Worm (Caenorhabditis elegans) whole organism, midembryonic: ENCODE measurements around the gene meg-1.
A peak's percentile ranks its signal among the peaks of the same experiment; 100 is the strongest.

Experiments
- T22C8.4 ChIP-seq: fragments of 200-800 bp; sonication (Bioruptor generic); IDR thresholded peaks from 2 replicates; pipeline ENCODE4 v1.3.6; 2022; ENCODE audit warnings: missing genetic modification characterization, missing compliant biosample characterization
- cog-1 ChIP-seq: sonication (generic microtip); optimal IDR thresholded peaks from 2 replicates; lab custom pipeline; 2016; ENCODE audit warnings: missing genetic modification characterization, missing compliant biosample characterization
- flt-1 ChIP-seq: fragments of 200-800 bp; sonication (Bioruptor generic); IDR thresholded peaks from 2 replicates; pipeline ENCODE4 v1.3.6; 2022; ENCODE audit warnings: missing genetic modification characterization, missing compliant biosample characterization
- klf-2 ChIP-seq: fragments of 200-800 bp; sonication (Bioruptor generic); conservative IDR thresholded peaks from 2 replicates; pipeline ENCODE4 v1.3.6; 2022; ENCODE audit warnings: missing genetic modification reagents, missing genetic modification characterization, missing compliant biosample characterization
- med-1 ChIP-seq: sonication (generic microtip); optimal IDR thresholded peaks from 2 replicates; lab custom pipeline; 2017; ENCODE audit warnings: missing genetic modification characterization, mild to moderate bottlenecking, missing compliant biosample characterization, antibody characterized with exemption, missing genetic modification reagents; ENCODE audit not compliant: insufficient read depth
- ref-1 ChIP-seq: fragments of 200-800 bp; sonication (Bioruptor generic); conservative IDR thresholded peaks from 2 replicates; pipeline ENCODE4 v1.3.6; 2022; ENCODE audit warnings: missing genetic modification reagents, missing genetic modification characterization, missing compliant biosample characterization
- tab-1 ChIP-seq: fragments of 200-800 bp; sonication (Bioruptor generic); IDR thresholded peaks from 2 replicates; pipeline ENCODE4 v1.3.6; 2022; ENCODE audit warnings: missing genetic modification characterization, missing compliant biosample characterization
- ztf-23 ChIP-seq: fragments of 200-800 bp; sonication (Bioruptor generic); IDR thresholded peaks from 2 replicates; pipeline ENCODE4 v1.3.6; 2022; ENCODE audit warnings: missing genetic modification reagents, missing genetic modification characterization, missing compliant biosample characterization
- ztf-29 ChIP-seq: fragments of 200-800 bp; sonication (Bioruptor generic); IDR thresholded peaks from 2 replicates; pipeline ENCODE4 v1.3.6; 2022; ENCODE audit warnings: missing genetic modification reagents, missing genetic modification characterization, missing compliant biosample characterization

meg-1 gene

DNA sequence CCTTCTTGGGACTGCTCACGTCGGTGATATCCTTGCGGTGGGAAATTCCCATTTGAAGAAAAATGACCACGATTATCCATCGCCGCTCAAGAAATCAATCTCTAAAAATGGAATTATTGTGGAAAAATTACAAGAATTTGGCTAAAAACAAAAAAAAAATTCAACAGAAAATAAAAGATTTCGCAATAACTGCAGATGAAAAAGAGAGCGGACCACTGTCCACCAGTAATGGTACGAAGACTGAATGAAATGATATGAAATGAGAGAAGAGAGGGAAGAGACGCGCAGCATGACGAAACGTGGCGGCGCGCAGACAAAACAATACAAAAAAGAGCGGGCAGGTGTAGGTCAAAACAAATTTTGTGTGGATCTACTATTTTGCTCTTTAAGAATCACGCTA, at the start of gene meg-1:
TSS of gene meg-1 (minus strand) at position 101 of the 400 bp plus-strand sequence.
- no peak for TF ChIP-seq med-1 (GFP tag; lab: Kevin White, UChicago)
- no peak for TF ChIP-seq ztf-23
- TF ChIP-seq cog-1: no peak
- no peak for TF ChIP-seq ztf-29 (GFP tag; lab: Robert Waterston, UW)
- no peak for TF ChIP-seq T22C8.4 (GFP tag; lab: Robert Waterston, UW)
- no peak for TF ChIP-seq tab-1 (GFP tag; lab: Robert Waterston, UW)
- no peak for TF ChIP-seq flt-1 (GFP tag; lab: Robert Waterston, UW)
- TF ChIP-seq ref-1 (GFP tag; lab: Robert Waterston, UW): no peak
- TF ChIP-seq klf-2: no peak

DNA sequence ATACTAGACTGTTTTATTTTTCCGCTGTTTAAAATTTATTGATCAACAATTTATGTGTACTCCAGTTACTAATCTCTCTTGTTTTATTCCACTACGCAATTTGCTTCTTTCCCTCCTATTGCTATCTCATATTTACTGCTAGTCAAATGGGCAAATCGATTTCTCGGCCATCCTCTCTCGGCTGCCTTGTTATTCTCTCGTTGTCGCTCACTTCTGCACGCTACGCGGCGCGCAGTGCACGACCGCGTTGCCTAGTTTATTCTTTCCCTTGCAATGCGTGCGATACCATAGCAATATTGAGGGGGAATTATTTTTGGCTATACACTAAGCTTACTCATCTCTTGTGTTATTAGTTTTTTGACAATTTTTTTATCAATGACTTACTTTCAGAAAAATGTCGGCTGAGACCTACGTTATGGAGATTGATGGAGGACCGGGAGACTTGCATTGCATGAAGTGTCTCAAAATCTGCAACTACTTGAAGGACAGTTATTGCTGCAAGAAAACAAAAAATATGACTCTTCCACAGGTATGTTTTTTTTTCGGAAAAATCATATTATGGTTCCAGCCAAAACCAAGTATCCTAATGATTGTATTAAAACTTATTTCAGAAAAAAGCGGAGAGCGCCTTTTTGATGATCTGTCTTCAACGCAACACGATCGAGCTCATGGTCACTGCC, 48.1 kb upstream of the meg-1 start, which contains the start of gene F48F7.6:
TSS of gene F48F7.6 (plus strand) at position 391 of the 680 bp plus-strand sequence.
- TF ChIP-seq flt-1 (GFP tag; lab: Robert Waterston, UW): peak; percentile 76; the same call in 1 of the 2 replicates
- no peak for TF ChIP-seq ztf-29 (GFP tag; lab: Robert Waterston, UW)
- TF ChIP-seq klf-2: no peak
- no peak for TF ChIP-seq ref-1 (GFP tag; lab: Robert Waterston, UW)
- TF ChIP-seq med-1 (GFP tag; lab: Kevin White, UChicago): no peak
- TF ChIP-seq tab-1 (GFP tag; lab: Robert Waterston, UW): 0 out of 2 replicates have a peak, but pooled peaks have one; percentile 37
- peak; percentile 69 for TF ChIP-seq T22C8.4 (GFP tag; lab: Robert Waterston, UW)
- no peak for TF ChIP-seq cog-1
- TF ChIP-seq ztf-23: no peak

ce11 chrX:13975314-13975713, 45.9 kb upstream of the meg-1 start, which contains the start of gene F48F7.5:
Gene F48F7.5 (plus strand): TSS chrX:13975653.
- TF ChIP-seq flt-1 (GFP tag; lab: Robert Waterston, UW): no peak

ce11 chrX:13974448-13975071, 45.1 kb upstream of the meg-1 start:
- TF ChIP-seq T22C8.4 (GFP tag; lab: Robert Waterston, UW): no peak
- no peak for TF ChIP-seq tab-1 (GFP tag; lab: Robert Waterston, UW)
- no peak for TF ChIP-seq klf-2
- TF ChIP-seq ref-1 (GFP tag; lab: Robert Waterston, UW): no peak
- no peak for TF ChIP-seq ztf-23
- TF ChIP-seq cog-1: no peak

ce11 chrX:13973769-13974168, 44.3 kb upstream of the meg-1 start:
- TF ChIP-seq med-1 (GFP tag; lab: Kevin White, UChicago) (no peak), T22C8.4 (GFP tag; lab: Robert Waterston, UW) (no peak), cog-1 (no peak), ztf-29 (GFP tag; lab: Robert Waterston, UW) (no peak), flt-1 (GFP tag; lab: Robert Waterston, UW) (no peak), tab-1 (GFP tag; lab: Robert Waterston, UW) (no peak), ref-1 (GFP tag; lab: Robert Waterston, UW) (no peak), ztf-23 (no peak), klf-2 (no peak)

- 0 out of 2 replicates have a peak, but pooled peaks have one; percentile 26 for TF ChIP-seq ztf-23
- TF ChIP-seq flt-1 (GFP tag; lab: Robert Waterston, UW): 0 out of 2 replicates have a peak, but pooled peaks have one; percentile 20
These were observed 43.7 kb upstream of the meg-1 start for ce11 chrX:13973086-13973485.

ce11 chrX:13969257-13969968, 40.0 kb upstream of the meg-1 start:
- peak; percentile 62 for TF ChIP-seq cog-1
- 0 out of 2 replicates have a peak, but pooled peaks have one; percentile 19 for TF ChIP-seq ztf-23
- TF ChIP-seq tab-1 (GFP tag; lab: Robert Waterston, UW): 0 out of 2 replicates have a peak, but pooled peaks have one; percentile 15
- no peak for TF ChIP-seq flt-1 (GFP tag; lab: Robert Waterston, UW)
- 0 out of 2 replicates have a peak, but pooled peaks have one; percentile 22 for TF ChIP-seq T22C8.4 (GFP tag; lab: Robert Waterston, UW)

DNA sequence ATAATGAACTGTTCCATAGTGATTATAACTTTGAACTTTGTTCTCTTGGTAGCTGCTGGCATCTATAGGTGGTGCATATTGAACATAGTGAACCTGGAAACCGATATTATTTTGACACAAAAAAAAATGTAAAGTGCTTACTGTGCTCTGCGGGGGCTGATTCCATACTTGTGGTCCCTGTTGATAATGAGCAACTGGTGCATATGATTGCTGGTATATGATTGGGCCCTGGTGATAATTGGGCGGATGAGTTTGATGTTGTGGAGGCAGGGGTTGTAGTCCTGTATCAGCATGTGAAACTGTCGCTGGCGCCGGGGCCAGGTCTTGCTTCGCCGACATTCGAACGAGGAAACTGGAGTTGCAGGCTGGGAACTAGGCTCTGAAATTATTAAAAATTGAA, 38.9 kb upstream of the meg-1 start, which contains the start of gene pqn-39:
TSS of gene pqn-39 (minus strand) at position 385 of the 400 bp plus-strand sequence.
- TF ChIP-seq ztf-29 (GFP tag; lab: Robert Waterston, UW): no peak
- TF ChIP-seq klf-2: no peak
- no peak for TF ChIP-seq flt-1 (GFP tag; lab: Robert Waterston, UW)
- no peak for TF ChIP-seq T22C8.4 (GFP tag; lab: Robert Waterston, UW)

ce11 chrX:13963203-13963602, 33.8 kb upstream of the meg-1 start, which contains the start of gene F48F7.3:
Gene F48F7.3 (plus strand): TSS chrX:13963503.
- TF ChIP-seq cog-1 (no peak), T22C8.4 (GFP tag; lab: Robert Waterston, UW) (no peak), ztf-29 (GFP tag; lab: Robert Waterston, UW) (no peak), klf-2 (no peak), ref-1 (GFP tag; lab: Robert Waterston, UW) (no peak), med-1 (GFP tag; lab: Kevin White, UChicago) (no peak), tab-1 (GFP tag; lab: Robert Waterston, UW) (no peak), flt-1 (GFP tag; lab: Robert Waterston, UW) (no peak), ztf-23 (no peak)
